Fruit fly (Drosophila melanogaster) whole organism, pupa: ENCODE measurements around the gene mri.

Experiments
- CG10348 ChIP-seq: fragments of 200-800 bp; sonication (Bioruptor generic); IDR thresholded peaks from 2 replicates; pipeline ENCODE4 v1.3.6; 2022; ENCODE audit warnings: missing biosample characterization, missing genetic modification characterization
- CG12605 ChIP-seq: fragments of 200-800 bp; sonication (Bioruptor generic); IDR thresholded peaks from 2 replicates; pipeline ENCODE4 v1.3.6; 2022; ENCODE audit warnings: missing biosample characterization, missing genetic modification characterization
- CG13204 ChIP-seq: fragments of 200-800 bp; sonication (Bioruptor generic); optimal IDR thresholded peaks from 2 replicates; lab custom pipeline; 2018; ENCODE audit warnings: missing biosample characterization, mild to moderate bottlenecking, missing genetic modification characterization, moderate library complexity
- CG14655 ChIP-seq: fragments of 200-800 bp; sonication (Bioruptor generic); optimal IDR thresholded peaks from 3 replicates; lab custom pipeline; 2017; ENCODE audit warnings: mild to moderate bottlenecking, missing biosample characterization, missing genetic modification reagents, missing genetic modification characterization
- CG15710 ChIP-seq: fragments of 200-800 bp; sonication (Bioruptor generic); optimal IDR thresholded peaks from 2 replicates; lab custom pipeline; 2018; ENCODE audit warnings: missing biosample characterization, mild to moderate bottlenecking, missing genetic modification characterization, moderate library complexity
- CG17806 ChIP-seq: fragments of 200-800 bp; sonication (Bioruptor generic); optimal IDR thresholded peaks from 2 replicates; lab custom pipeline; 2018; ENCODE audit warnings: missing biosample characterization, mild to moderate bottlenecking, missing genetic modification characterization, moderate library complexity
- CG32121 ChIP-seq: fragments of 200-800 bp; sonication (Bioruptor generic); IDR thresholded peaks from 2 replicates; pipeline ENCODE4 v1.3.6; 2022; ENCODE audit warnings: missing biosample characterization, missing genetic modification characterization
- CG34367 ChIP-seq: fragments of 200-800 bp; sonication (Bioruptor generic); optimal IDR thresholded peaks from 2 replicates; lab custom pipeline; 2018; ENCODE audit warnings: missing biosample characterization, mild to moderate bottlenecking, missing genetic modification characterization
- CG4496 ChIP-seq: fragments of 200-800 bp; sonication (Bioruptor generic); IDR thresholded peaks from 3 replicates; pipeline ENCODE4 v1.3.6; 2022; ENCODE audit warnings: missing biosample characterization, missing genetic modification characterization
- CG8159 ChIP-seq: fragments of 200-800 bp; sonication (Bioruptor generic); optimal IDR thresholded peaks from 3 replicates; lab custom pipeline; 2018; ENCODE audit warnings: missing biosample characterization, mild to moderate bottlenecking, missing genetic modification characterization, moderate library complexity
- CG8301 ChIP-seq: fragments of 200-800 bp; sonication (Bioruptor generic); optimal IDR thresholded peaks from 2 replicates; lab custom pipeline; 2018; ENCODE audit warnings: missing biosample characterization, mild to moderate bottlenecking, missing genetic modification characterization
- CG9948 ChIP-seq: fragments of 200-800 bp; sonication (Bioruptor generic); optimal IDR thresholded peaks from 2 replicates; lab custom pipeline; 2018; ENCODE audit warnings: missing biosample characterization, mild to moderate bottlenecking, missing genetic modification characterization, moderate library complexity
- D1 ChIP-seq: fragments of 200-800 bp; sonication (Bioruptor generic); optimal IDR thresholded peaks from 2 replicates; lab custom pipeline; 2018; ENCODE audit warnings: missing biosample characterization, mild to moderate bottlenecking, missing genetic modification characterization, moderate library complexity
- EcR ChIP-seq: fragments of 200-800 bp; sonication (Bioruptor generic); optimal IDR thresholded peaks from 3 replicates; lab custom pipeline; 2019; ENCODE audit warnings: missing biosample characterization, missing genetic modification characterization, mild to moderate bottlenecking, moderate library complexity, missing genetic modification reagents
- Ets98B ChIP-seq: fragments of 200-800 bp; sonication (Bioruptor generic); IDR thresholded peaks from 2 replicates; pipeline ENCODE4 v1.3.6; 2022; ENCODE audit warnings: missing biosample characterization, missing genetic modification characterization
- Pif1A ChIP-seq: fragments of 200-800 bp; sonication (Bioruptor generic); optimal IDR thresholded peaks from 3 replicates; lab custom pipeline; 2016; ENCODE audit warnings: missing biosample characterization, missing genetic modification characterization
- Pif1B ChIP-seq: fragments of 200-800 bp; sonication (Bioruptor generic); optimal IDR thresholded peaks from 3 replicates; lab custom pipeline; 2016; ENCODE audit warnings: missing biosample characterization, missing genetic modification characterization
- Snoo ChIP-seq: fragments of 200-800 bp; sonication (Bioruptor generic); optimal IDR thresholded peaks from 3 replicates; lab custom pipeline; 2017; ENCODE audit warnings: missing biosample characterization, mild to moderate bottlenecking, missing genetic modification characterization, inconsistent platforms
- fd96Ca ChIP-seq: fragments of 200-800 bp; sonication (Bioruptor generic); IDR thresholded peaks from 3 replicates; pipeline ENCODE4 v1.3.6; 2022; ENCODE audit warnings: missing biosample characterization, missing genetic modification characterization
- gl ChIP-seq: fragments of 200-800 bp; sonication (Bioruptor generic); optimal IDR thresholded peaks from 2 replicates; lab custom pipeline; 2018; ENCODE audit warnings: missing biosample characterization, mild to moderate bottlenecking, missing genetic modification characterization
- rn ChIP-seq: fragments of 200-800 bp; sonication (Bioruptor generic); IDR thresholded peaks from 2 replicates; pipeline ENCODE4 v1.3.6; 2022; ENCODE audit warnings: missing biosample characterization, missing genetic modification characterization

mri gene

dm6 chr3L:184251-184650 lies 15.7 kb upstream of the mri start, which contains the start of the genes CG34140, Mkp and Mtch:
Gene CG34140 (minus strand): TSS chr3L:184424.
Gene Mkp (minus strand): TSS chr3L:184540.
Gene Mtch (plus strand): TSS chr3L:184626.
- TF ChIP-seq EcR (GFP tag; lab: Kevin White, UChicago) = no peak
- no peak for TF ChIP-seq CG8301 (tag; lab: Kevin White, UChicago)
- TF ChIP-seq rn (GFP tag; lab: Robert Waterston, UW) = no peak
- TF ChIP-seq CG13204 (GFP tag; lab: Kevin White, UChicago) = no peak
- no peak for TF ChIP-seq Pif1B (GFP tag; lab: Kevin White, UChicago)
- peak; percentile 10 for TF ChIP-seq gl (tag; lab: Kevin White, UChicago)
- no peak for TF ChIP-seq Snoo (tag; lab: Kevin White, UChicago)
- no peak for TF ChIP-seq Pif1A (GFP tag; lab: Kevin White, UChicago)
- TF ChIP-seq CG8159 = no peak
- peak; percentile 79 for TF ChIP-seq CG4496
- TF ChIP-seq CG15710 (tag; lab: Kevin White, UChicago) = peak; percentile 73
- peak; percentile 66 for TF ChIP-seq CG17806 (tag; lab: Kevin White, UChicago)
- TF ChIP-seq CG12605 (GFP tag; lab: Robert Waterston, UW) = no peak
- TF ChIP-seq CG14655 (GFP tag; lab: Kevin White, UChicago) = no peak
- peak; percentile 81 for TF ChIP-seq fd96Ca (GFP tag; lab: Robert Waterston, UW)
- no peak for TF ChIP-seq D1
- no peak for TF ChIP-seq CG10348 (GFP tag; lab: Robert Waterston, UW)
- peak; percentile 63 for TF ChIP-seq CG32121 (GFP tag; lab: Robert Waterston, UW)
- TF ChIP-seq CG34367 = peak; percentile 13
- TF ChIP-seq Ets98B (GFP tag; lab: Robert Waterston, UW) = peak; percentile 72
- no peak for TF ChIP-seq CG9948 (tag; lab: Kevin White, UChicago)

dm6 chr3L:199050-199745 lies 776 bp upstream of the mri start:
- TF ChIP-seq CG17806 (tag; lab: Kevin White, UChicago) = no peak
- no peak for TF ChIP-seq CG8159
- no peak for TF ChIP-seq Pif1B (GFP tag; lab: Kevin White, UChicago)
- TF ChIP-seq CG8301 (tag; lab: Kevin White, UChicago) = no peak
- TF ChIP-seq rn (GFP tag; lab: Robert Waterston, UW) = peak; percentile 69
- peak; percentile 61 for TF ChIP-seq CG4496
- TF ChIP-seq fd96Ca (GFP tag; lab: Robert Waterston, UW) = peak; percentile 55; the same call in 2 of the 3 replicates
- no peak for TF ChIP-seq CG34367
- TF ChIP-seq CG10348 (GFP tag; lab: Robert Waterston, UW) = no peak
- TF ChIP-seq CG15710 (tag; lab: Kevin White, UChicago) = peak; percentile 43
- peak; percentile 34; the same call in 1 of the 2 replicates for TF ChIP-seq CG32121 (GFP tag; lab: Robert Waterston, UW)
- no peak for TF ChIP-seq Snoo (tag; lab: Kevin White, UChicago)
- TF ChIP-seq EcR (GFP tag; lab: Kevin White, UChicago) = no peak
- peak; percentile 52 for TF ChIP-seq Ets98B (GFP tag; lab: Robert Waterston, UW)
- TF ChIP-seq CG9948 (tag; lab: Kevin White, UChicago) = no peak
- no peak for TF ChIP-seq CG12605 (GFP tag; lab: Robert Waterston, UW)
- TF ChIP-seq D1 = no peak
- no peak for TF ChIP-seq CG13204 (GFP tag; lab: Kevin White, UChicago)
- no peak for TF ChIP-seq Pif1A (GFP tag; lab: Kevin White, UChicago)
- no peak for TF ChIP-seq gl (tag; lab: Kevin White, UChicago)
- no peak for TF ChIP-seq CG14655 (GFP tag; lab: Kevin White, UChicago)

- TF ChIP-seq CG17806 (tag; lab: Kevin White, UChicago) (no peak), gl (tag; lab: Kevin White, UChicago) (peak; percentile 29)
These were observed 3.7 kb downstream of the mri start, which contains the start of gene NitFhit for dm6 chr3L:203536-204135. Gene NitFhit (plus strand): TSS chr3L:203730.

dm6 chr3L:205723-206284 lies 5.8 kb downstream of the mri start, which contains the start of the genes Gk1 and CG13876:
Gene Gk1 (minus strand): TSS chr3L:205844.
Gene CG13876 (plus strand): TSS chr3L:206134.
- no peak for TF ChIP-seq CG13204 (GFP tag; lab: Kevin White, UChicago)
- peak; percentile 96 for TF ChIP-seq CG8301 (tag; lab: Kevin White, UChicago)
- TF ChIP-seq CG10348 (GFP tag; lab: Robert Waterston, UW) = peak; percentile 64; the same call in 1 of the 2 replicates
- TF ChIP-seq CG15710 (tag; lab: Kevin White, UChicago) = peak; percentile 98
- peak; percentile 88 for TF ChIP-seq rn (GFP tag; lab: Robert Waterston, UW)
- TF ChIP-seq CG32121 (GFP tag; lab: Robert Waterston, UW) = peak; percentile 97
- peak; percentile 94 for TF ChIP-seq Snoo (tag; lab: Kevin White, UChicago)
- peak; percentile 97 for TF ChIP-seq CG12605 (GFP tag; lab: Robert Waterston, UW)
- peak; percentile 90 for TF ChIP-seq fd96Ca (GFP tag; lab: Robert Waterston, UW)
- peak; percentile 97 for TF ChIP-seq Ets98B (GFP tag; lab: Robert Waterston, UW)
- peak; percentile 96 for TF ChIP-seq CG34367
- no peak for TF ChIP-seq Pif1A (GFP tag; lab: Kevin White, UChicago)
- no peak for TF ChIP-seq D1
- no peak for TF ChIP-seq Pif1B (GFP tag; lab: Kevin White, UChicago)
- TF ChIP-seq CG17806 (tag; lab: Kevin White, UChicago) = peak; percentile 96
- peak; percentile 92 for TF ChIP-seq gl (tag; lab: Kevin White, UChicago)
- TF ChIP-seq CG8159 = peak; percentile 98
- TF ChIP-seq CG14655 (GFP tag; lab: Kevin White, UChicago) = no peak
- TF ChIP-seq EcR (GFP tag; lab: Kevin White, UChicago) = peak; percentile 59
- TF ChIP-seq CG4496 = peak; percentile 96
- peak; percentile 94 for TF ChIP-seq CG9948 (tag; lab: Kevin White, UChicago)
